Worm (Caenorhabditis elegans) whole organism, early embryonic: ENCODE measurements around the gene Y57G11C.1142.

Experiments
- flt-1 ChIP-seq: fragments of 200-800 bp; sonication (Bioruptor generic); IDR thresholded peaks from 2 replicates; pipeline ENCODE4 v1.3.6; 2022; ENCODE audit warnings: missing genetic modification characterization, missing compliant biosample characterization
- hnd-1 ChIP-seq: sonication (generic microtip); optimal IDR thresholded peaks from 2 replicates; lab custom pipeline; 2016; ENCODE audit warnings: missing genetic modification characterization, missing compliant biosample characterization
- tbx-11 ChIP-seq: fragments of 200-800 bp; sonication (Bioruptor generic); IDR thresholded peaks from 2 replicates; pipeline ENCODE4 v1.3.6; 2022; ENCODE audit warnings: missing genetic modification characterization, missing compliant biosample characterization
- tbx-37 ChIP-seq: fragments of 200-800 bp; sonication (Bioruptor generic); conservative IDR thresholded peaks from 2 replicates; pipeline ENCODE4 v1.3.6; 2022; ENCODE audit warnings: missing genetic modification reagents, missing genetic modification characterization, missing compliant biosample characterization

- TF ChIP-seq tbx-11 (no peak), hnd-1 (tag; lab: Kevin White, UChicago) (no peak), flt-1 (GFP tag; lab: Robert Waterston, UW) (no peak), tbx-37 (GFP tag; lab: Robert Waterston, UW) (no peak)
These were observed 23.0 kb downstream of the Y57G11C.1142 start, which contains the start of gene rps-18 for ce11 chrIV:14825379-14825778.
